Worm (Caenorhabditis elegans): ENCODE measurements around the gene ZK1073.2.

ce11 chrX:16113996-16114395, 10.5 kb downstream of the ZK1073.2 start:
- TF ChIP-seq ama-1 (optimal IDR thresholded peaks at IDR 0.05) (no peak), sea-1 (GFP tag; conservative IDR thresholded peaks at IDR 0.05) (no peak), scrt-1 (GFP tag; IDR thresholded peaks at IDR 0.05) (no peak), tra-4 (tag; optimal IDR thresholded peaks at IDR 0.05) (no peak), ceh-36 (tag; optimal IDR thresholded peaks at IDR 0.05) (no peak), ceh-13 (GFP tag; optimal IDR thresholded peaks at IDR 0.05) (no peak)
